Fruit fly (Drosophila melanogaster): ENCODE measurements around the gene CG42724.

The CG42724 gene

dm6 chr3R:6345814-6346213, 22.3 kb downstream of the CG42724 start, which contains the start of the genes SmD2 and CG18048 (continued):
- TF ChIP-seq CG17829 (tag; optimal IDR thresholded peaks at IDR 0.05), result peak; percentile 45
- TF ChIP-seq inv (GFP tag; IDR thresholded peaks at IDR 0.05; ENCODE audit: partially characterized antibody), result peak; percentile 75
- TF ChIP-seq CG10431 (GFP tag; optimal IDR thresholded peaks at IDR 0.05), result no peak
- TF ChIP-seq CG6254 (GFP tag; optimal IDR thresholded peaks at IDR 0.05), result peak; percentile 43
- no peak for TF ChIP-seq ato (GFP tag; IDR thresholded peaks at IDR 0.05; ENCODE audit: partially characterized antibody)
- peak; percentile 12 for TF ChIP-seq CG12155 (GFP tag; optimal IDR thresholded peaks at IDR 0.05)
- peak; percentile 38 for TF ChIP-seq CG11504 (tag; optimal IDR thresholded peaks at IDR 0.05)
- no peak for TF ChIP-seq fd102C (GFP tag; optimal IDR thresholded peaks at IDR 0.05)
- TF ChIP-seq CG10462 (GFP tag; optimal IDR thresholded peaks at IDR 0.05), result no peak
- peak; percentile 18 for TF ChIP-seq CG4854 (GFP tag; optimal IDR thresholded peaks at IDR 0.05)
- TF ChIP-seq YL-1 (GFP tag; optimal IDR thresholded peaks at IDR 0.05), result peak; percentile 82
- TF ChIP-seq Max (GFP tag; optimal IDR thresholded peaks at IDR 0.05), result peak; percentile 72
- TF ChIP-seq CG16813 (GFP tag; IDR thresholded peaks at IDR 0.05; ENCODE audit: partially characterized antibody), result peak; percentile 84
- TF ChIP-seq CG2199 (GFP tag; IDR thresholded peaks at IDR 0.05), result no peak
- TF ChIP-seq zfh1 (GFP tag; IDR thresholded peaks at IDR 0.05), result no peak
- TF ChIP-seq sima (GFP tag; optimal IDR thresholded peaks at IDR 0.05), result no peak
- peak; percentile 13 for TF ChIP-seq CG1603 (tag; optimal IDR thresholded peaks at IDR 0.05)
- peak; percentile 87 for TF ChIP-seq knrl (GFP tag; IDR thresholded peaks at IDR 0.05; ENCODE audit: partially characterized antibody)
- TF ChIP-seq MBD-R2 (GFP tag; IDR thresholded peaks at IDR 0.05), result peak; percentile 92
- no peak for TF ChIP-seq CG6175 (GFP tag; IDR thresholded peaks at IDR 0.05)
- no peak for TF ChIP-seq Kr (GFP tag; optimal IDR thresholded peaks at IDR 0.05)
- peak; percentile 72 for TF ChIP-seq HLH4C (GFP tag; IDR thresholded peaks at IDR 0.05; ENCODE audit: partially characterized antibody)
- peak; percentile 33; the same call in 1 of the 2 replicates for TF ChIP-seq CG31441 (GFP tag; IDR thresholded peaks at IDR 0.05)
- peak; percentile 83 for TF ChIP-seq stwl (tag; optimal IDR thresholded peaks at IDR 0.05)
- TF ChIP-seq tna (GFP tag; IDR thresholded peaks at IDR 0.05; ENCODE audit: partially characterized antibody), result peak; percentile 43; the same call in 1 of the 2 replicates
- peak; percentile 74 for TF ChIP-seq Doc3 (GFP tag; IDR thresholded peaks at IDR 0.05; ENCODE audit: partially characterized antibody)
- TF ChIP-seq tin (GFP tag; optimal IDR thresholded peaks at IDR 0.05), result no peak
- peak; percentile 39; the same call in 1 of the 2 replicates for TF ChIP-seq CG42726 (GFP tag; IDR thresholded peaks at IDR 0.05; ENCODE audit: partially characterized antibody)
- peak; percentile 54 for TF ChIP-seq CG2129 (GFP tag; IDR thresholded peaks at IDR 0.05; ENCODE audit: partially characterized antibody)
- no peak for TF ChIP-seq stc (GFP tag; IDR thresholded peaks at IDR 0.05)
- peak in 1 of 3 experiments; percentile 10 for TF ChIP-seq lola (GFP tag; optimal IDR thresholded peaks at IDR 0.05)
- TF ChIP-seq zfh2 (GFP tag; optimal IDR thresholded peaks at IDR 0.05), result peak; percentile 13
- peak; percentile 10 for TF ChIP-seq Med (GFP tag)
- TF ChIP-seq CG8290 (GFP tag; optimal IDR thresholded peaks at IDR 0.05), result peak; percentile 10
- TF ChIP-seq CG8290 (tag; optimal IDR thresholded peaks at IDR 0.05), result no peak
- TF ChIP-seq Atf3 (GFP tag; optimal IDR thresholded peaks at IDR 0.05), result no peak
- peak; percentile 79 for TF ChIP-seq unc-4 (GFP tag; IDR thresholded peaks at IDR 0.05; ENCODE audit: partially characterized antibody)
- TF ChIP-seq sug (tag; optimal IDR thresholded peaks at IDR 0.05), result peak; percentile 40
- peak; percentile 59 for TF ChIP-seq CoRest (tag; optimal IDR thresholded peaks at IDR 0.05)
- peak; percentile 44 for TF ChIP-seq CG12391 (tag; optimal IDR thresholded peaks at IDR 0.05)
- TF ChIP-seq CG9727 (GFP tag; optimal IDR thresholded peaks at IDR 0.05), result peak; percentile 14
- TF ChIP-seq CG5953 (GFP tag; IDR thresholded peaks at IDR 0.05), result no peak
- TF ChIP-seq gfzf (GFP tag; optimal IDR thresholded peaks at IDR 0.05), result peak; percentile 86
- peak; percentile 15 for TF ChIP-seq CG9817 (tag; optimal IDR thresholded peaks at IDR 0.05)
- TF ChIP-seq Chrac-16 (GFP tag; optimal IDR thresholded peaks at IDR 0.05), result peak; percentile 5
- peak; percentile 54; the same call in 1 of the 2 replicates for TF ChIP-seq nerfin-2 (GFP tag; IDR thresholded peaks at IDR 0.05; ENCODE audit: partially characterized antibody)
- no peak for TF ChIP-seq CG14965 (GFP tag; optimal IDR thresholded peaks at IDR 0.05; ENCODE audit: borderline replicate concordance)
- peak; percentile 88 for TF ChIP-seq CG9797 (GFP tag; optimal IDR thresholded peaks at IDR 0.05)
- TF ChIP-seq CG4617 (GFP tag; optimal IDR thresholded peaks at IDR 0.05; ENCODE audit: borderline replicate concordance), result peak; percentile 79
